Fruit fly (Drosophila melanogaster) whole organism, embryonic: ENCODE results near the gene tplus3a.

ENCODE experiments used
- Atf6 ChIP-seq: fragments of 200-800 bp; sonication (Bioruptor generic); IDR thresholded peaks from 2 replicates; pipeline ENCODE4 v1.3.6; 2022; ENCODE audit warnings: missing biosample characterization, missing genetic modification characterization
- Bgb ChIP-seq: fragments of 200-800 bp; sonication (Bioruptor generic); IDR thresholded peaks from 2 replicates; pipeline ENCODE4 v1.3.6; 2022; ENCODE audit warnings: missing biosample characterization, missing genetic modification characterization; ENCODE audit not compliant: partially characterized antibody
- CG10209 ChIP-seq: fragments of 200-800 bp; sonication (Bioruptor generic); optimal IDR thresholded peaks from 3 replicates; lab custom pipeline; 2017; ENCODE audit warnings: missing biosample characterization, mild to moderate bottlenecking, missing genetic modification characterization, missing genetic modification reagents
- CG10543 ChIP-seq: fragments of 200-800 bp; sonication (Bioruptor generic); optimal IDR thresholded peaks from 3 replicates; lab custom pipeline; 2017; ENCODE audit warnings: missing biosample characterization, mild to moderate bottlenecking, missing genetic modification characterization, moderate library complexity
- CG10959 ChIP-seq: fragments of 200-800 bp; sonication (Bioruptor generic); IDR thresholded peaks from 2 replicates; pipeline ENCODE4 v1.3.6; 2022; ENCODE audit warnings: missing biosample characterization, missing genetic modification characterization
- CG11695 ChIP-seq: fragments of 200-800 bp; sonication (Bioruptor generic); IDR thresholded peaks from 3 replicates; pipeline ENCODE4 v1.3.6; 2022; ENCODE audit warnings: missing biosample characterization, missing genetic modification characterization
- CG12744 ChIP-seq: fragments of 200-800 bp; sonication (Bioruptor generic); optimal IDR thresholded peaks from 2 replicates; lab custom pipeline; 2016; ENCODE audit warnings: missing biosample characterization, missing genetic modification characterization
- CG1603 ChIP-seq: fragments of 200-800 bp; sonication (Bioruptor generic); optimal IDR thresholded peaks from 2 replicates; lab custom pipeline; 2019; ENCODE audit warnings: missing biosample characterization, mild to moderate bottlenecking, missing genetic modification characterization, moderate library complexity
- CG17361 ChIP-seq: fragments of 200-800 bp; sonication (Bioruptor generic); IDR thresholded peaks from 3 replicates; pipeline ENCODE4 v1.3.6; 2022; ENCODE audit warnings: missing biosample characterization, missing genetic modification characterization
- CG2199 ChIP-seq: fragments of 200-800 bp; sonication (Bioruptor generic); IDR thresholded peaks from 3 replicates; pipeline ENCODE4 v1.3.6; 2022; ENCODE audit warnings: missing biosample characterization, missing genetic modification characterization
- CG2875 ChIP-seq: fragments of 200-800 bp; sonication (Bioruptor generic); optimal IDR thresholded peaks from 2 replicates; lab custom pipeline; 2017; ENCODE audit warnings: missing biosample characterization, mild to moderate bottlenecking, missing genetic modification characterization, missing genetic modification reagents
- CG6654 ChIP-seq: fragments of 200-800 bp; sonication (Bioruptor generic); optimal IDR thresholded peaks from 2 replicates; lab custom pipeline; 2017; ENCODE audit warnings: missing biosample characterization, mild to moderate bottlenecking, missing genetic modification characterization
- CG7745 ChIP-seq: fragments of 200-800 bp; sonication (Bioruptor generic); optimal IDR thresholded peaks from 2 replicates; lab custom pipeline; 2018; ENCODE audit warnings: missing biosample characterization, mild to moderate bottlenecking, missing genetic modification characterization, moderate library complexity
- CoRest ChIP-seq: fragments of 200-800 bp; sonication (Bioruptor generic); optimal IDR thresholded peaks from 3 replicates; lab custom pipeline; 2018; ENCODE audit warnings: missing biosample characterization, mild to moderate bottlenecking, missing genetic modification characterization, moderate library complexity
- D ChIP-seq, 2 experiments: fragments of 200-800 bp in 1 of 2; fragments of >200 bp in 1 of 2; sonication (Bioruptor generic) in 1 of 2; optimal IDR thresholded peaks; 2 replicates in 1 of 2; 3 replicates in 1 of 2; lab custom pipeline; 2017; ENCODE audit warnings: mild to moderate bottlenecking in 1 of 2, missing biosample characterization in 1 of 2, missing genetic modification characterization in 1 of 2, missing genetic modification reagents in 1 of 2
- Dll ChIP-seq: fragments of 200-800 bp; sonication (Bioruptor generic); IDR thresholded peaks from 4 replicates; pipeline ENCODE4 v1.3.6; 2022; ENCODE audit warnings: missing biosample characterization, missing genetic modification characterization; ENCODE audit not compliant: partially characterized antibody
- E2f2 ChIP-seq: fragments of 200-800 bp; sonication (Bioruptor generic); IDR thresholded peaks from 2 replicates; pipeline ENCODE4 v1.3.6; 2022; ENCODE audit warnings: missing biosample characterization, missing genetic modification characterization
- HLH4C ChIP-seq: fragments of 200-800 bp; sonication (Bioruptor generic); IDR thresholded peaks from 3 replicates; pipeline ENCODE4 v1.3.6; 2022; ENCODE audit warnings: missing biosample characterization, missing genetic modification characterization; ENCODE audit not compliant: partially characterized antibody
- HmgZ ChIP-seq: fragments of 200-800 bp; sonication (Bioruptor generic); optimal IDR thresholded peaks from 2 replicates; lab custom pipeline; 2018; ENCODE audit warnings: missing biosample characterization, mild to moderate bottlenecking, missing genetic modification characterization
- Nf-YC ChIP-seq: fragments of 200-800 bp; optimal IDR thresholded peaks from 3 replicates; lab custom pipeline; 2019; ENCODE audit warnings: missing biosample characterization, mild to moderate bottlenecking, missing genetic modification characterization, moderate library complexity
- Opbp ChIP-seq: fragments of 200-800 bp; sonication (Bioruptor generic); IDR thresholded peaks from 3 replicates; pipeline ENCODE4 v1.3.6; 2022; ENCODE audit warnings: missing biosample characterization, missing genetic modification characterization; ENCODE audit not compliant: partially characterized antibody
- Scr ChIP-seq: fragments of 200-800 bp; sonication (Bioruptor generic); IDR thresholded peaks from 2 replicates; pipeline ENCODE4 v1.3.6; 2022; ENCODE audit warnings: missing biosample characterization, missing genetic modification characterization; ENCODE audit not compliant: partially characterized antibody
- Side ChIP-seq: fragments of 200-800 bp; sonication (Bioruptor generic); optimal IDR thresholded peaks from 2 replicates; lab custom pipeline; 2016; ENCODE audit warnings: missing biosample characterization, missing genetic modification characterization
- Tbp ChIP-seq: fragments of >200 bp; optimal IDR thresholded peaks from 2 replicates; lab custom pipeline; 2018; ENCODE audit warnings: missing biosample characterization, missing genetic modification characterization
- Usf ChIP-seq: fragments of 200-800 bp; sonication (Bioruptor generic); optimal IDR thresholded peaks from 2 replicates; lab custom pipeline; 2017; ENCODE audit warnings: missing genotype, missing biosample characterization, missing genetic modification characterization
- amos ChIP-seq: fragments of 200-800 bp; sonication (Bioruptor generic); IDR thresholded peaks from 2 replicates; pipeline ENCODE4 v1.3.6; 2022; ENCODE audit warnings: missing biosample characterization, missing genetic modification characterization; ENCODE audit not compliant: partially characterized antibody
- az2 ChIP-seq: fragments of 200-800 bp; sonication (Bioruptor generic); optimal IDR thresholded peaks from 3 replicates; lab custom pipeline; 2016; ENCODE audit warnings: missing biosample characterization, missing genetic modification characterization
- bigmax ChIP-seq: fragments of 200-800 bp; sonication (Bioruptor generic); optimal IDR thresholded peaks from 2 replicates; lab custom pipeline; 2018; ENCODE audit warnings: missing biosample characterization, mild to moderate bottlenecking, missing genetic modification characterization
- cad ChIP-seq: fragments of >200 bp; optimal IDR thresholded peaks from 2 replicates; lab custom pipeline; 2017; ENCODE audit warnings: missing biosample characterization, missing genetic modification characterization
- crp ChIP-seq, 2 experiments: fragments of 200-800 bp; sonication (Bioruptor generic); optimal IDR thresholded peaks; 2 replicates in 1 of 2; 3 replicates in 1 of 2; lab custom pipeline; 2017; ENCODE audit warnings: missing biosample characterization in 2 of 2, missing genetic modification characterization in 2 of 2, mild to moderate bottlenecking in 1 of 2, moderate library complexity in 1 of 2
- ftz-f1 ChIP-seq: fragments of 200-800 bp; sonication (Bioruptor generic); optimal IDR thresholded peaks from 2 replicates; lab custom pipeline; 2016; ENCODE audit warnings: missing biosample characterization, missing genetic modification characterization
- grau ChIP-seq: fragments of 200-800 bp; optimal IDR thresholded peaks from 3 replicates; lab custom pipeline; 2019; ENCODE audit warnings: missing biosample characterization, mild to moderate bottlenecking, missing genetic modification characterization, moderate library complexity
- hbn ChIP-seq: fragments of 200-800 bp; sonication (Bioruptor generic); IDR thresholded peaks from 2 replicates; pipeline ENCODE4 v1.3.6; 2022; ENCODE audit warnings: missing biosample characterization, missing genetic modification characterization; ENCODE audit not compliant: partially characterized antibody
- insv ChIP-seq, 2 experiments: fragments of 200-800 bp; sonication (Bioruptor generic); optimal IDR thresholded peaks; 3 replicates each; lab custom pipeline; 2016 to 2018; ENCODE audit warnings: missing biosample characterization in 2 of 2, missing genetic modification characterization in 2 of 2
- jumu ChIP-seq: fragments of 200-800 bp; sonication (Bioruptor generic); optimal IDR thresholded peaks from 3 replicates; lab custom pipeline; 2016; ENCODE audit warnings: missing biosample characterization, missing genetic modification characterization
- kah ChIP-seq: fragments of 200-800 bp; sonication (Bioruptor generic); optimal IDR thresholded peaks from 2 replicates; lab custom pipeline; 2018; ENCODE audit warnings: missing biosample characterization, mild to moderate bottlenecking, missing genetic modification characterization
- lov ChIP-seq, 2 experiments: fragments of 200-800 bp in 1 of 2; fragments of >200 bp in 1 of 2; sonication (Bioruptor generic) in 1 of 2; IDR thresholded peaks in 1 of 2; optimal IDR thresholded peaks in 1 of 2; 2 replicates in 1 of 2; 3 replicates in 1 of 2; pipeline versions ENCODE4 v1.3.6 to Lab custom; 2017 to 2022; ENCODE audit warnings: missing biosample characterization in 1 of 2, missing genetic modification characterization in 1 of 2
- nerfin-1 ChIP-seq: fragments of 200-800 bp; sonication (Bioruptor generic); optimal IDR thresholded peaks from 3 replicates; lab custom pipeline; 2019; ENCODE audit warnings: missing biosample characterization, mild to moderate bottlenecking, missing genetic modification characterization, moderate library complexity
- pb ChIP-seq: fragments of 200-800 bp; sonication (Bioruptor generic); optimal IDR thresholded peaks from 3 replicates; lab custom pipeline; 2016; ENCODE audit warnings: missing biosample characterization, missing genetic modification characterization
- pros ChIP-seq: fragments of 200-800 bp; sonication (Bioruptor generic); optimal IDR thresholded peaks from 3 replicates; lab custom pipeline; 2019; ENCODE audit warnings: missing biosample characterization, mild to moderate bottlenecking, missing genetic modification characterization, moderate library complexity
- psq ChIP-seq: fragments of 200-800 bp; sonication (Bioruptor generic); optimal IDR thresholded peaks from 2 replicates; lab custom pipeline; 2017; ENCODE audit warnings: missing biosample characterization, missing genetic modification characterization
- pzg ChIP-seq: fragments of 200-800 bp; sonication (Bioruptor generic); optimal IDR thresholded peaks from 3 replicates; lab custom pipeline; 2018; ENCODE audit warnings: missing biosample characterization, mild to moderate bottlenecking, missing genetic modification characterization, moderate library complexity
- run ChIP-seq: fragments of 200-800 bp; sonication (Bioruptor generic); optimal IDR thresholded peaks from 3 replicates; lab custom pipeline; 2018; ENCODE audit warnings: missing biosample characterization, mild to moderate bottlenecking, missing genetic modification characterization
- seq ChIP-seq: fragments of 200-800 bp; sonication (Bioruptor generic); IDR thresholded peaks from 2 replicates; pipeline ENCODE4 v1.3.6; 2022; ENCODE audit warnings: missing biosample characterization, missing genetic modification characterization
- slbo ChIP-seq: fragments of 200-800 bp; sonication (Bioruptor generic); IDR thresholded peaks from 2 replicates; pipeline ENCODE4 v1.3.6; 2022; ENCODE audit warnings: missing biosample characterization, missing genetic modification characterization
- stwl ChIP-seq: fragments of 200-800 bp; sonication (Bioruptor generic); optimal IDR thresholded peaks from 3 replicates; lab custom pipeline; 2018; ENCODE audit warnings: missing biosample characterization, mild to moderate bottlenecking, missing genetic modification characterization, moderate library complexity
- tna ChIP-seq: fragments of 200-800 bp; sonication (Bioruptor generic); IDR thresholded peaks from 2 replicates; pipeline ENCODE4 v1.3.6; 2022; ENCODE audit warnings: missing biosample characterization, missing genetic modification characterization; ENCODE audit not compliant: partially characterized antibody
- z ChIP-seq: fragments of 200-800 bp; sonication (Bioruptor generic); IDR thresholded peaks from 3 replicates; pipeline ENCODE4 v1.3.6; 2022; ENCODE audit warnings: missing biosample characterization, missing genetic modification characterization

The tplus3a gene

dm6 chr2L:22024362-22024761 lies 46.6 kb upstream of the tplus3a start (continued):
- TF ChIP-seq CG10959 (GFP tag; lab: Robert Waterston, UW): no peak
- 0 out of 3 replicates have a peak, but pooled peaks have one; percentile 33 for TF ChIP-seq CG11695 (GFP tag; lab: Robert Waterston, UW)
- peak; percentile 35 for TF ChIP-seq CG10209
- TF ChIP-seq az2 (GFP tag; lab: Kevin White, UChicago): peak; percentile 3
- peak; percentile 52 for TF ChIP-seq pros (GFP tag; lab: Kevin White, UChicago)
- 0 out of 2 replicates have a peak, but pooled peaks have one; percentile 29 for TF ChIP-seq Atf6 (GFP tag; lab: Robert Waterston, UW)
- peak; percentile 99 for TF ChIP-seq Nf-YC (tag; lab: Kevin White, UChicago)
- peak; percentile 39 to 94 for TF ChIP-seq insv (GFP tag; optimal IDR thresholded peaks at IDR 0.05; lab: Kevin White, UChicago)
- TF ChIP-seq CG7745 (tag; lab: Kevin White, UChicago): peak; percentile 26
- TF ChIP-seq grau (tag; lab: Kevin White, UChicago): no peak
- TF ChIP-seq CG2199: peak; percentile 83
- TF ChIP-seq Opbp (GFP tag; lab: Robert Waterston, UW): peak; percentile 64; the same call in 2 of the 3 replicates
- no peak for TF ChIP-seq run (tag; lab: Kevin White, UChicago)
- TF ChIP-seq CG1603 (tag; lab: Kevin White, UChicago): peak; percentile 35
- TF ChIP-seq pb (GFP tag; lab: Kevin White, UChicago): peak; percentile 65
- no peak for TF ChIP-seq pzg
- TF ChIP-seq stwl (tag; lab: Kevin White, UChicago): peak; percentile 50
- no peak for TF ChIP-seq CG17361 (GFP tag; lab: Robert Waterston, UW)
- peak; percentile 82 for TF ChIP-seq HmgZ (tag; lab: Kevin White, UChicago)
- no peak for TF ChIP-seq CG6654 (GFP tag; lab: Kevin White, UChicago)
- peak; percentile 23 for TF ChIP-seq nerfin-1 (tag; lab: Kevin White, UChicago)
- peak; percentile 61 for TF ChIP-seq Scr (GFP tag; lab: Robert Waterston, UW)
- TF ChIP-seq hbn (GFP tag; lab: Robert Waterston, UW): 0 out of 2 replicates have a peak, but pooled peaks have one; percentile 32
- TF ChIP-seq z (GFP tag; lab: Robert Waterston, UW): peak; percentile 99
- peak; percentile 81 for TF ChIP-seq tna (GFP tag; lab: Robert Waterston, UW)
- peak; percentile 74 for TF ChIP-seq HLH4C (GFP tag; lab: Robert Waterston, UW)
- TF ChIP-seq Tbp: no peak
- peak; percentile 80 for TF ChIP-seq CoRest (tag; lab: Kevin White, UChicago)
- peak; percentile 43 for TF ChIP-seq Side (GFP tag; lab: Kevin White, UChicago)
- TF ChIP-seq Dll: peak; percentile 48; the same call in 2 of the 4 replicates
- no peak for TF ChIP-seq kah (GFP tag; lab: Kevin White, UChicago)
- no peak for TF ChIP-seq Usf (GFP tag; lab: Kevin White, UChicago)
- 0 out of 2 replicates have a peak, but pooled peaks have one; percentile 32 for TF ChIP-seq E2f2 (GFP tag; lab: Robert Waterston, UW)
- no peak for TF ChIP-seq lov (optimal IDR thresholded peaks at IDR 0.05; lab: Kevin White, UChicago)
- TF ChIP-seq lov (GFP tag; IDR thresholded peaks at IDR 0.05; lab: Robert Waterston, UW): 0 out of 3 replicates have a peak, but pooled peaks have one; percentile 23
- TF ChIP-seq slbo (GFP tag; lab: Robert Waterston, UW): peak; percentile 64
- peak; percentile 83 for TF ChIP-seq seq (GFP tag; lab: Robert Waterston, UW)
- peak; percentile 79 for TF ChIP-seq Bgb (GFP tag; lab: Robert Waterston, UW)
- TF ChIP-seq amos (GFP tag; lab: Robert Waterston, UW): peak; percentile 43; the same call in 1 of the 2 replicates
- no peak for TF ChIP-seq bigmax (GFP tag; lab: Kevin White, UChicago)
- TF ChIP-seq CG10543: peak; percentile 47
- no peak for TF ChIP-seq crp (GFP tag; optimal IDR thresholded peaks at IDR 0.05; lab: Kevin White, UChicago)
- peak; percentile 2 for TF ChIP-seq CG12744 (GFP tag; lab: Kevin White, UChicago)
- TF ChIP-seq psq: peak; percentile 2
- TF ChIP-seq cad: peak; percentile 86
- TF ChIP-seq CG2875 (GFP tag; lab: Kevin White, UChicago): no peak
- TF ChIP-seq D (optimal IDR thresholded peaks at IDR 0.05; lab: Kevin White, UChicago): peak; percentile 93
- TF ChIP-seq D (GFP tag; optimal IDR thresholded peaks at IDR 0.05; lab: Kevin White, UChicago): no peak
- no peak for TF ChIP-seq jumu
- peak; percentile 68 for TF ChIP-seq ftz-f1 (GFP tag; lab: Kevin White, UChicago)
